Fruit fly (Drosophila melanogaster): Measurements from ENCODE around the gene CG6661.

CG6661 gene

DNA sequence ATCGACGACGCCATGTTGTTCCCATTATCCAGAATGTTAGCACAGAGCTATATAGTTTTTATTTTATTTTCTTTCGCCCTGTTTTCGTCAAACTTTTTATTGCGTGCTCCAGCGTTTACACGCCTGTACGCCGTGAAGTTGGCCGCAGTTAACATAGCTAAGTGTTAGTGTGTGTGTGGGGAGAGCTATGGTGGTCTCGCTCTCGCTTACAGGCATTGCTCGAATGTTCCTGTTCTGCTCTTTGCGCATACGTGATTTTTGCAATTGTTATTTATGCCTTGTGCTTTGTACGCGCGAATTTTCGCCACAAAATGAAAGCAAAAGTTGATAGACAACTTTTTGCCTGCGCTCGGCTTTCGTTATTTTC, 30.6 kb upstream of the CG6661 start (continued):
- TF ChIP-seq run (tag; optimal IDR thresholded peaks at IDR 0.05) (no peak), CG14965 (GFP tag; optimal IDR thresholded peaks at IDR 0.05; ENCODE audit: borderline replicate concordance) (no peak), CG10565 (GFP tag; optimal IDR thresholded peaks at IDR 0.05) (no peak), CG4820 (GFP tag; optimal IDR thresholded peaks at IDR 0.05) (no peak), Gug (GFP tag; IDR thresholded peaks at IDR 0.05) (no peak), Dip2 (GFP tag; IDR thresholded peaks at IDR 0.05) (no peak), ato (GFP tag; IDR thresholded peaks at IDR 0.05; ENCODE audit: partially characterized antibody) (0 out of 2 replicates have a peak, but pooled peaks have one; percentile 20), BtbVII (GFP tag; optimal IDR thresholded peaks at IDR 0.05) (no peak), CG9817 (tag; optimal IDR thresholded peaks at IDR 0.05) (no peak), gce (GFP tag; IDR thresholded peaks at IDR 0.05) (0 out of 3 replicates have a peak, but pooled peaks have one; percentile 26), Meics (GFP tag; optimal IDR thresholded peaks at IDR 0.05) (peak; percentile 18), tna (GFP tag; IDR thresholded peaks at IDR 0.05; ENCODE audit: partially characterized antibody) (no peak), CG14050 (GFP tag; IDR thresholded peaks at IDR 0.05) (no peak), Rfx (GFP tag; IDR thresholded peaks at IDR 0.05) (peak; percentile 52), lbe (GFP tag; optimal IDR thresholded peaks at IDR 0.05) (no peak), danr (GFP tag; IDR thresholded peaks at IDR 0.05) (no peak), Dref (GFP tag; IDR thresholded peaks at IDR 0.05) (no peak), CG2875 (GFP tag; optimal IDR thresholded peaks at IDR 0.05) (no peak), so (GFP tag; IDR thresholded peaks at IDR 0.05) (no peak), zen (tag; optimal IDR thresholded peaks at IDR 0.05) (no peak), CG15011 (GFP tag; optimal IDR thresholded peaks at IDR 0.05) (no peak), Side (GFP tag; optimal IDR thresholded peaks at IDR 0.05) (peak; percentile 2), btn (GFP tag; optimal IDR thresholded peaks at IDR 0.05) (no peak), CG15696 (tag; optimal IDR thresholded peaks at IDR 0.05) (no peak), CG7928 (GFP tag; optimal IDR thresholded peaks at IDR 0.05) (no peak), CG10274 (GFP tag; optimal IDR thresholded peaks at IDR 0.05) (no peak), Xrp1 (GFP tag; IDR thresholded peaks at IDR 0.05) (no peak), CG17612 (GFP tag; IDR thresholded peaks at IDR 0.05) (no peak), Taf1 (GFP tag; IDR thresholded peaks at IDR 0.05) (no peak), crp (GFP tag; optimal IDR thresholded peaks at IDR 0.05) (no peak), wek (GFP tag; optimal IDR thresholded peaks at IDR 0.05) (peak; percentile 11), seq (GFP tag; IDR thresholded peaks at IDR 0.05) (peak; percentile 9; the same call in 1 of the 2 replicates), CG17829 (tag; optimal IDR thresholded peaks at IDR 0.05) (peak; percentile 9), sima (GFP tag; optimal IDR thresholded peaks at IDR 0.05) (no peak), crol (GFP tag; IDR thresholded peaks at IDR 0.05) (no peak), MESR4 (GFP tag; optimal IDR thresholded peaks at IDR 0.05) (peak; percentile 37), Myb (GFP tag; optimal IDR thresholded peaks at IDR 0.05) (no peak), CG9609 (GFP tag; optimal IDR thresholded peaks at IDR 0.05) (no peak), CG6813 (GFP tag; optimal IDR thresholded peaks at IDR 0.05) (no peak), CG30403 (GFP tag; optimal IDR thresholded peaks at IDR 0.05) (no peak), knrl (GFP tag; IDR thresholded peaks at IDR 0.05; ENCODE audit: partially characterized antibody) (no peak), amos (GFP tag; IDR thresholded peaks at IDR 0.05; ENCODE audit: partially characterized antibody) (peak; percentile 15; the same call in 1 of the 2 replicates), CG2120 (GFP tag; optimal IDR thresholded peaks at IDR 0.05) (no peak), CG42726 (GFP tag; IDR thresholded peaks at IDR 0.05; ENCODE audit: partially characterized antibody) (no peak), CG10147 (GFP tag; optimal IDR thresholded peaks at IDR 0.05) (no peak), CG18599 (GFP tag; optimal IDR thresholded peaks at IDR 0.05) (peak; percentile 24), chm (GFP tag; IDR thresholded peaks at IDR 0.05) (no peak), crc (GFP tag; optimal IDR thresholded peaks at IDR 0.05) (no peak), dysf (GFP tag; IDR thresholded peaks at IDR 0.05) (peak; percentile 5; the same call in 1 of the 3 replicates), fd3F (GFP tag; optimal IDR thresholded peaks at IDR 0.05) (no peak), Ada2b (GFP tag; IDR thresholded peaks at IDR 0.05) (no peak)
